Worm (Caenorhabditis elegans): ENCODE results near the gene col-40.

- no peak for TF ChIP-seq ceh-36 (tag; optimal IDR thresholded peaks at IDR 0.05)
- no peak for TF ChIP-seq tbx-11 (GFP tag; IDR thresholded peaks at IDR 0.05)
Observed at ce11 chrII:1082859-1083258, 23.9 kb downstream of the col-40 start, which contains the start of gene K02E7.1.

Measured in whole organism, early embryonic.